Fruit fly (Drosophila melanogaster) whole organism: Measurements from ENCODE around the gene osa.

Source experiments
- CG8478 ChIP-seq: fragments of >200 bp; optimal IDR thresholded peaks from 2 replicates; lab custom pipeline; 2018; ENCODE audit warnings: inconsistent platforms
- EcR ChIP-seq, 2 experiments: fragments of >200 bp; optimal IDR thresholded peaks; 2 replicates each; lab custom pipeline; 2017; ENCODE audit warnings: missing biosample characterization in 2 of 2, missing genetic modification characterization in 2 of 2, missing genetic modification reagents in 2 of 2

dm6 chr3R:17701131-17701593 lies 17.0 kb downstream of the osa start:
- TF ChIP-seq EcR (GFP tag; optimal IDR thresholded peaks at IDR 0.05; lab: Kevin White, UChicago) (no peak), CG8478 (lab: Kevin White, UChicago) (no peak)
